Fruit fly (Drosophila melanogaster): ENCODE measurements around the gene f.

Gene f

DNA sequence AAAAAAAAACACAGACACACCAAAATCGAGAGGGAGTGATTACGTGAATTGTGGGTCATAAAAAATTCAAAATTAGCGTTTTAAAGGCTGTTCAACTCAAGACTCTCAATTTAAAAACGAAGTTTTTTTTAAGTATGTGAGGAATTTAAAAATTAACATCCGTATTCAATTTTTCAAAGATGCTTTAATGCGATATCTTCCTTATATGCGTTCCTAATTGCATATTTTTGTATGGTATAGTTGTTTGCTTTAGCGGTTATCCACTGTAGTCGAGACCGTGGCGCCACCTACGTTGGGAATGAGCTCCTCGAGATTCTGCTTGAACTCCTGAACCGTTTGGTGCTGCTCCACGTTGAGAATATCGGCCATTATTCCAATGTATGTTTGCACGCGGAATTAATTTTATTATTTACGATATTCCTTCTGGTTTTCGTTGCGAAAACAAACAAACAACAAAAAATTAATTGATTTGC, 58.3 kb downstream of the f start:
- no peak for TF ChIP-seq CG8301 (tag; optimal IDR thresholded peaks at IDR 0.05)
- TF ChIP-seq CG8159 (tag; optimal IDR thresholded peaks at IDR 0.05): peak; percentile 16

DNA sequence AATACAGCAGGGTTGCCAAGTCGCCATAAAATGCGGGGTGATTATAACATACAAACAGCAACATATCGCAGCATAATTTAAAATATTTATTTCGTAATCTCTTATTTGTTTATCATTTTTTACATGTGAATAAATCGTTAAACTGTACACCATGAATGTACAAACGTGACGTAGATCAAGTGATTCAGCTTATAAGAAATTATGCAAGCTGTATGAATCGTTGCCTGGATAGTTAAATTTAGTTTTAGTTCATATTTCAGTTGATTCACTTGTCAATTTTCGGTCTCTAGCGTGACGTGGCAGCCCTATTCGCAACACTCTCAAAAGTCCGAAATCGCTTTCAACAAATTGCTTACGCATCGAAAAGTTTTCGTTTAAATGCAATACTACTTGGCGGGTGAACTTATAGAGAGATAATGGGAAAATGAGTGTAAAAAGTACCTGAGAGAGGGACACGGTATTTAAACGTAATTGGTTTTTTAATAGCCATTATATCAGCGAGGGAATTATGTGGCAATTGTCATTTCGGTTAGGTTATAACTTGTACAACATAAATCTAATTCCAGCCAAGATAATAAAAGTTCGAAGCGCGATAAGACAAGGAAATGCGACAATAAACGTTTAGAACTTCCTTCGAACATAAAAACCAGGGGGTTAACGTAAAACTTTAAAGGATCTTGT, 59.4 kb downstream of the f start:
- TF ChIP-seq CG8301 (tag; optimal IDR thresholded peaks at IDR 0.05) (no peak), CG17806 (tag; optimal IDR thresholded peaks at IDR 0.05) (peak; percentile 2), Pif1B (GFP tag; optimal IDR thresholded peaks at IDR 0.05) (peak; percentile 44), Pif1A (GFP tag; optimal IDR thresholded peaks at IDR 0.05) (peak; percentile 55), D1 (tag; optimal IDR thresholded peaks at IDR 0.05) (no peak), CG34367 (tag; optimal IDR thresholded peaks at IDR 0.05) (no peak), CG4496 (GFP tag; IDR thresholded peaks at IDR 0.05) (0 out of 3 replicates have a peak, but pooled peaks have one; percentile 46), Snoo (tag; optimal IDR thresholded peaks at IDR 0.05) (peak; percentile 55), CG9948 (tag; optimal IDR thresholded peaks at IDR 0.05) (peak; percentile 21), CG13204 (GFP tag; optimal IDR thresholded peaks at IDR 0.05) (no peak), rn (GFP tag; IDR thresholded peaks at IDR 0.05) (no peak), CG32121 (GFP tag; IDR thresholded peaks at IDR 0.05) (peak; percentile 44), CG15710 (tag; optimal IDR thresholded peaks at IDR 0.05) (peak; percentile 30), CG12605 (GFP tag; IDR thresholded peaks at IDR 0.05) (no peak), CG8159 (tag; optimal IDR thresholded peaks at IDR 0.05) (peak; percentile 33), gl (tag; optimal IDR thresholded peaks at IDR 0.05) (no peak), CG14655 (GFP tag; optimal IDR thresholded peaks at IDR 0.05) (no peak), EcR (GFP tag; optimal IDR thresholded peaks at IDR 0.05) (no peak), CG10348 (GFP tag; IDR thresholded peaks at IDR 0.05) (no peak), fd96Ca (GFP tag; IDR thresholded peaks at IDR 0.05) (no peak), Ets98B (GFP tag; IDR thresholded peaks at IDR 0.05) (no peak; the same call in 1 of the 2 replicates)

DNA sequence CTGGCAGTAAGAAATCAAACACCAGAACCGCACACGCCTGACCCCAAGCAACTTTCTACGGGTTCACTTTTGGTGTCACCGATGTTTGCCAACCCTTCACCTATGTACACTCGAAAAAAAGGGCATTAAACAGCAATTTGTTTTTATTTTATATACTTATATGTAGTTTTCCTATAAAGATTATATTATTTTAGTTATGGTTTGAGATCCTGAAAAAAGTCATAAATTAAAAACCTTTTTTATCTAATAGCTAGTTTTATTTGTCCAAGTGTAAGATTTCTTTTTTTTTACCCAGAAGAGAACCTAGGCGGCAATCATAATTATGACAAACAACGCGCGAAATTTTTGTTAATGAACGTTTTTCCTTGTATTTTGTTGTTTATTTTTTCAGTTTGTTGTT, 60.6 kb downstream of the f start:
- no peak for TF ChIP-seq gl (tag; optimal IDR thresholded peaks at IDR 0.05)
- TF ChIP-seq Pif1A (GFP tag; optimal IDR thresholded peaks at IDR 0.05): no peak
- no peak for TF ChIP-seq Ets98B (GFP tag; IDR thresholded peaks at IDR 0.05)
- TF ChIP-seq fd96Ca (GFP tag; IDR thresholded peaks at IDR 0.05): no peak
- TF ChIP-seq CG9948 (tag; optimal IDR thresholded peaks at IDR 0.05): peak; percentile 0
- TF ChIP-seq CG14655 (GFP tag; optimal IDR thresholded peaks at IDR 0.05): peak; percentile 12
- no peak for TF ChIP-seq CG8301 (tag; optimal IDR thresholded peaks at IDR 0.05)
- no peak for TF ChIP-seq D1 (tag; optimal IDR thresholded peaks at IDR 0.05)
- TF ChIP-seq CG17806 (tag; optimal IDR thresholded peaks at IDR 0.05): peak; percentile 38
- no peak for TF ChIP-seq Pif1B (GFP tag; optimal IDR thresholded peaks at IDR 0.05)
- TF ChIP-seq CG13204 (GFP tag; optimal IDR thresholded peaks at IDR 0.05): no peak
- no peak for TF ChIP-seq CG15710 (tag; optimal IDR thresholded peaks at IDR 0.05)
- no peak for TF ChIP-seq CG10348 (GFP tag; IDR thresholded peaks at IDR 0.05)
- TF ChIP-seq EcR (GFP tag; optimal IDR thresholded peaks at IDR 0.05): no peak
- TF ChIP-seq rn (GFP tag; IDR thresholded peaks at IDR 0.05): no peak
- TF ChIP-seq CG8159 (tag; optimal IDR thresholded peaks at IDR 0.05): peak; percentile 43
- TF ChIP-seq CG4496 (GFP tag; IDR thresholded peaks at IDR 0.05): peak; percentile 47; the same call in 1 of the 3 replicates
- TF ChIP-seq CG34367 (tag; optimal IDR thresholded peaks at IDR 0.05): no peak
- no peak for TF ChIP-seq CG32121 (GFP tag; IDR thresholded peaks at IDR 0.05)
- TF ChIP-seq CG12605 (GFP tag; IDR thresholded peaks at IDR 0.05): no peak
- TF ChIP-seq Snoo (tag; optimal IDR thresholded peaks at IDR 0.05): no peak

DNA sequence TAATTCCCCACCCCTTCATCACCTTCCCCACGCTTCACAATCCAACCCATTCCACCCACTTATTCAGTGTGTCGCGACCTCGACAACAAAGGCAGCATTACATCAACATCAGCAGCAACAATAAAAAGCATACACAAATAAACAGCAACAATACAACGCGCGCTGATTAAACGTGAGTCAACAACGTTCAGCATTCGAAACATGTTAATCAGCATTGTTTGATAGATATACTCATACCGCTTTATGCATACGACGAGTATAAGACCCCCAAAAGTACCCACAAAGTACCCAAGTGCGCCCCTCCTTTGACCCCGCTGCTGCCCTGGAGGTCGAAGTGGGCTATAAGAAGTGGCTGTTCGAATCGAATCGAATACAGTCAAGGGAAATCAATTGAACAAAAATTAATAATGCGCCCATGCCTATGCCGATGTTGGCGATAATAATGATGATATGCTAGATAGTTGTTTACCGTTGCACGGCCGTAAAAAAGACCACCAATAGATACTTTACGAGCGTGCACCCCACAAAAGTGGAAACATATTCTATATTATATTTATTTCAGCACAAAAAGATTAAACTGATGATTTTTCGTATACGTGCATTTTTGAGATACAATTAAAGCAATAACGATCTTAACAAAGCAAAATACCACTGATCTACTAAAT, 61.6 kb downstream of the f start:
- TF ChIP-seq CG12605 (GFP tag; IDR thresholded peaks at IDR 0.05): no peak
- no peak for TF ChIP-seq D1 (tag; optimal IDR thresholded peaks at IDR 0.05)
- TF ChIP-seq CG8301 (tag; optimal IDR thresholded peaks at IDR 0.05): no peak
- TF ChIP-seq CG15710 (tag; optimal IDR thresholded peaks at IDR 0.05): no peak
- TF ChIP-seq CG17806 (tag; optimal IDR thresholded peaks at IDR 0.05): no peak
- no peak for TF ChIP-seq Snoo (tag; optimal IDR thresholded peaks at IDR 0.05)
- TF ChIP-seq gl (tag; optimal IDR thresholded peaks at IDR 0.05): no peak
- TF ChIP-seq Pif1B (GFP tag; optimal IDR thresholded peaks at IDR 0.05): no peak

DNA sequence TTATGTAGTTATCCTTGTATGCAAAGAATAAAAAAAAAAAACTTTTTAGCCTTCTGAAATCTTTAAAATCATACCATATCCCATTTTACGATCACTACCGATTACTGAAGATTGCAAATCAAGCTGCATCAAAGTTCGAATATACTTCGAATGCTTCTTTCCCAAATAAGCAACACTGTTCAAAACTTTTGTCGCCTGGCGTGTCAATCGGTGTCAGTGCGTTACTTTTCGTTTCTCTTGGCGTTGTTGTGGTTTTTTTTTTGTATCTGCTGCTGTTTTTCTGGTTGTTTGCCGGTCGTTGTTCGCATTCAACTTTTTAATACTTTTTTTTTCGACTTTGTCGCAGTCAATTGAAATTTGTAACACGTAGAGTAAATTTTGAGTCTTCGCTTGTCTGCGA, 62.2 kb downstream of the f start:
- TF ChIP-seq CG13204 (GFP tag; optimal IDR thresholded peaks at IDR 0.05) (no peak), CG4496 (GFP tag; IDR thresholded peaks at IDR 0.05) (peak; percentile 71), CG17806 (tag; optimal IDR thresholded peaks at IDR 0.05) (no peak), CG12605 (GFP tag; IDR thresholded peaks at IDR 0.05) (no peak), Snoo (tag; optimal IDR thresholded peaks at IDR 0.05) (no peak), CG8301 (tag; optimal IDR thresholded peaks at IDR 0.05) (no peak), D1 (tag; optimal IDR thresholded peaks at IDR 0.05) (no peak), Ets98B (GFP tag; IDR thresholded peaks at IDR 0.05) (peak; percentile 31; the same call in 1 of the 2 replicates), CG8159 (tag; optimal IDR thresholded peaks at IDR 0.05) (no peak), fd96Ca (GFP tag; IDR thresholded peaks at IDR 0.05) (0 out of 3 replicates have a peak, but pooled peaks have one; percentile 17)

Data from whole organism, pupa.